Fruit fly (Drosophila melanogaster) whole organism, embryonic: ENCODE measurements around the gene nudC.

Experiments
- ATbp ChIP-seq: fragments of 200-800 bp; sonication (Bioruptor generic); optimal IDR thresholded peaks from 2 replicates; lab custom pipeline; 2017; ENCODE audit warnings: missing biosample characterization, mild to moderate bottlenecking, missing genetic modification characterization, missing genetic modification reagents
- Blimp-1 ChIP-seq: fragments of 200-800 bp; sonication (Bioruptor generic); optimal IDR thresholded peaks from 3 replicates; lab custom pipeline; 2018; ENCODE audit warnings: missing biosample characterization, missing genetic modification characterization, mild to moderate bottlenecking, moderate library complexity, missing genetic modification reagents
- CG11398 ChIP-seq: fragments of 200-800 bp; sonication (Bioruptor generic); optimal IDR thresholded peaks from 2 replicates; lab custom pipeline; 2016; ENCODE audit warnings: missing biosample characterization, missing genetic modification characterization
- CG14860 ChIP-seq: fragments of 200-800 bp; sonication (Bioruptor generic); IDR thresholded peaks from 3 replicates; pipeline ENCODE4 v1.3.6; 2022; ENCODE audit warnings: missing biosample characterization, missing genetic modification characterization; ENCODE audit not compliant: partially characterized antibody
- CG15011 ChIP-seq: fragments of 200-800 bp; sonication (Bioruptor generic); optimal IDR thresholded peaks from 3 replicates; lab custom pipeline; 2018; ENCODE audit warnings: missing biosample characterization, mild to moderate bottlenecking, missing genetic modification characterization
- CG17359 ChIP-seq: fragments of 200-800 bp; sonication (Bioruptor generic); optimal IDR thresholded peaks from 3 replicates; lab custom pipeline; 2018; ENCODE audit warnings: missing biosample characterization, mild to moderate bottlenecking, missing genetic modification characterization, moderate library complexity
- CG17568 ChIP-seq: fragments of 200-800 bp; sonication (Bioruptor generic); optimal IDR thresholded peaks from 2 replicates; lab custom pipeline; 2018; ENCODE audit warnings: missing biosample characterization, mild to moderate bottlenecking, missing genetic modification characterization, moderate library complexity
- CG18476 ChIP-seq: fragments of 200-800 bp; sonication (Bioruptor generic); optimal IDR thresholded peaks from 2 replicates; lab custom pipeline; 2016; ENCODE audit warnings: missing biosample characterization, mild to moderate bottlenecking, missing genetic modification characterization
- CG18599 ChIP-seq: fragments of 200-800 bp; sonication (Bioruptor generic); optimal IDR thresholded peaks from 3 replicates; lab custom pipeline; 2017; ENCODE audit warnings: missing biosample characterization, missing genetic modification characterization, mild to moderate bottlenecking, moderate library complexity, missing genetic modification reagents
- CG2120 ChIP-seq: fragments of 200-800 bp; sonication (Bioruptor generic); optimal IDR thresholded peaks from 3 replicates; lab custom pipeline; 2016; ENCODE audit warnings: missing biosample characterization, missing genetic modification characterization
- CG2875 ChIP-seq: fragments of 200-800 bp; sonication (Bioruptor generic); optimal IDR thresholded peaks from 2 replicates; lab custom pipeline; 2017; ENCODE audit warnings: missing biosample characterization, mild to moderate bottlenecking, missing genetic modification characterization, missing genetic modification reagents
- CG30403 ChIP-seq: fragments of 200-800 bp; sonication (Bioruptor generic); optimal IDR thresholded peaks from 3 replicates; lab custom pipeline; 2016; ENCODE audit warnings: missing biosample characterization, missing genetic modification characterization
- CG3281 ChIP-seq: fragments of 200-800 bp; sonication (Bioruptor generic); optimal IDR thresholded peaks from 3 replicates; lab custom pipeline; 2017; ENCODE audit warnings: missing biosample characterization, mild to moderate bottlenecking, missing genetic modification characterization
- CG33557 ChIP-seq: fragments of 200-800 bp; sonication (Bioruptor generic); optimal IDR thresholded peaks from 2 replicates; lab custom pipeline; 2019; ENCODE audit warnings: missing biosample characterization, mild to moderate bottlenecking, missing genetic modification characterization, moderate library complexity
- CG34224 ChIP-seq: fragments of 200-800 bp; sonication (Bioruptor generic); IDR thresholded peaks from 3 replicates; pipeline ENCODE4 v1.3.6; 2022; ENCODE audit warnings: missing biosample characterization, missing genetic modification characterization; ENCODE audit not compliant: partially characterized antibody
- CG6683 ChIP-seq: fragments of 200-800 bp; sonication (Bioruptor generic); optimal IDR thresholded peaks from 2 replicates; lab custom pipeline; 2017; ENCODE audit warnings: missing biosample characterization, mild to moderate bottlenecking, missing genetic modification characterization, missing genetic modification reagents
- CG7987 ChIP-seq: fragments of 200-800 bp; sonication (Bioruptor generic); optimal IDR thresholded peaks from 2 replicates; lab custom pipeline; 2018; ENCODE audit warnings: missing biosample characterization, mild to moderate bottlenecking, missing genetic modification characterization, moderate library complexity
- CG8359 ChIP-seq: fragments of 200-800 bp; sonication (Bioruptor generic); optimal IDR thresholded peaks from 2 replicates; lab custom pipeline; 2017; ENCODE audit warnings: missing biosample characterization, mild to moderate bottlenecking, missing genetic modification characterization, borderline replicate concordance
- CG9817 ChIP-seq: fragments of 200-800 bp; sonication (Bioruptor generic); optimal IDR thresholded peaks from 2 replicates; lab custom pipeline; 2018; ENCODE audit warnings: missing biosample characterization, mild to moderate bottlenecking, missing genetic modification characterization, moderate library complexity
- CHES-1-like ChIP-seq: fragments of 200-800 bp; sonication (Bioruptor generic); optimal IDR thresholded peaks from 2 replicates; lab custom pipeline; 2016; ENCODE audit warnings: missing biosample characterization, missing genetic modification characterization
- CoRest ChIP-seq: fragments of 200-800 bp; sonication (Bioruptor generic); optimal IDR thresholded peaks from 3 replicates; lab custom pipeline; 2018; ENCODE audit warnings: missing biosample characterization, mild to moderate bottlenecking, missing genetic modification characterization, moderate library complexity
- Elba2 ChIP-seq: fragments of 200-800 bp; sonication (Bioruptor generic); optimal IDR thresholded peaks from 3 replicates; lab custom pipeline; 2016; ENCODE audit warnings: missing biosample characterization, missing genetic modification characterization
- Fer1 ChIP-seq: fragments of 200-800 bp; sonication (Bioruptor generic); optimal IDR thresholded peaks from 2 replicates; lab custom pipeline; 2017; ENCODE audit warnings: missing biosample characterization, mild to moderate bottlenecking, missing genetic modification characterization
- Fer2 ChIP-seq: fragments of 200-800 bp; sonication (Bioruptor generic); optimal IDR thresholded peaks from 2 replicates; lab custom pipeline; 2018; ENCODE audit warnings: missing biosample characterization, mild to moderate bottlenecking, missing genetic modification characterization, moderate library complexity
- Hr39 ChIP-seq: fragments of >200 bp; optimal IDR thresholded peaks from 2 replicates; lab custom pipeline; 2017
- Hr51 ChIP-seq, 2 experiments: fragments of 200-800 bp; sonication (Bioruptor generic); optimal IDR thresholded peaks; 2 replicates in 1 of 2; 3 replicates in 1 of 2; lab custom pipeline; 2016 to 2018; ENCODE audit warnings: missing biosample characterization in 2 of 2, missing genetic modification characterization in 2 of 2, mild to moderate bottlenecking in 1 of 2, moderate library complexity in 1 of 2
- Neu2 ChIP-seq: fragments of 200-800 bp; sonication (Bioruptor generic); optimal IDR thresholded peaks from 3 replicates; lab custom pipeline; 2016; ENCODE audit warnings: missing biosample characterization, missing genetic modification characterization, borderline replicate concordance
- bowl ChIP-seq: fragments of 200-800 bp; sonication (Bioruptor generic); IDR thresholded peaks from 2 replicates; pipeline ENCODE4 v1.3.6; 2022; ENCODE audit warnings: missing biosample characterization, missing genetic modification characterization
- cato ChIP-seq: fragments of 200-800 bp; sonication (Bioruptor generic); optimal IDR thresholded peaks from 2 replicates; lab custom pipeline; 2016; ENCODE audit warnings: missing biosample characterization, missing genetic modification characterization, borderline replicate concordance
- chinmo ChIP-seq: fragments of 200-800 bp; sonication (Bioruptor generic); IDR thresholded peaks from 4 replicates; pipeline ENCODE4 v1.3.6; 2022; ENCODE audit warnings: missing biosample characterization, missing genetic modification characterization; ENCODE audit not compliant: partially characterized antibody
- fd3F ChIP-seq: fragments of 200-800 bp; sonication (Bioruptor generic); optimal IDR thresholded peaks from 2 replicates; lab custom pipeline; 2018; ENCODE audit warnings: missing biosample characterization, mild to moderate bottlenecking, missing genetic modification characterization, moderate library complexity
- ftz-f1 ChIP-seq: fragments of 200-800 bp; sonication (Bioruptor generic); optimal IDR thresholded peaks from 2 replicates; lab custom pipeline; 2016; ENCODE audit warnings: missing biosample characterization, missing genetic modification characterization
- gro ChIP-seq: fragments of 200-800 bp; sonication (Bioruptor generic); optimal IDR thresholded peaks from 2 replicates; lab custom pipeline; 2016; ENCODE audit warnings: missing biosample characterization, missing genetic modification characterization
- hkb ChIP-seq, 2 experiments: fragments of 200-800 bp in 1 of 2; fragments of >200 bp in 1 of 2; sonication (Bioruptor generic) in 1 of 2; IDR thresholded peaks in 1 of 2; optimal IDR thresholded peaks in 1 of 2; 2 replicates each; pipeline versions ENCODE4 v1.3.6 to Lab custom; 2017 to 2022; ENCODE audit warnings: missing biosample characterization in 1 of 2, missing genetic modification characterization in 1 of 2
- kni ChIP-seq: fragments of 200-800 bp; sonication (Bioruptor generic); optimal IDR thresholded peaks from 3 replicates; lab custom pipeline; 2017; ENCODE audit warnings: mild to moderate bottlenecking, missing biosample characterization, missing genetic modification reagents, missing genetic modification characterization
- lilli ChIP-seq: fragments of 200-800 bp; sonication (Bioruptor generic); optimal IDR thresholded peaks from 3 replicates; lab custom pipeline; 2016; ENCODE audit warnings: missing biosample characterization, missing genetic modification characterization
- nerfin-1 ChIP-seq: fragments of 200-800 bp; sonication (Bioruptor generic); optimal IDR thresholded peaks from 3 replicates; lab custom pipeline; 2019; ENCODE audit warnings: missing biosample characterization, mild to moderate bottlenecking, missing genetic modification characterization, moderate library complexity
- nmo ChIP-seq: fragments of 200-800 bp; sonication (Bioruptor generic); optimal IDR thresholded peaks from 2 replicates; lab custom pipeline; 2018; ENCODE audit warnings: missing biosample characterization, mild to moderate bottlenecking, missing genetic modification characterization, moderate library complexity
- rib ChIP-seq: fragments of 200-800 bp; sonication (Bioruptor generic); IDR thresholded peaks from 2 replicates; pipeline ENCODE4 v1.3.6; 2022; ENCODE audit warnings: missing biosample characterization, missing genetic modification characterization
- row ChIP-seq: fragments of 200-800 bp; sonication (Bioruptor generic); IDR thresholded peaks from 3 replicates; pipeline ENCODE4 v1.3.6; 2022; ENCODE audit warnings: missing biosample characterization, missing genetic modification characterization
- salm ChIP-seq: fragments of 200-800 bp; sonication (Bioruptor generic); optimal IDR thresholded peaks from 2 replicates; lab custom pipeline; 2018; ENCODE audit warnings: missing biosample characterization, mild to moderate bottlenecking, missing genetic modification characterization
- sqz ChIP-seq: fragments of 200-800 bp; sonication (Bioruptor generic); optimal IDR thresholded peaks from 3 replicates; lab custom pipeline; 2018; ENCODE audit warnings: missing biosample characterization, mild to moderate bottlenecking, missing genetic modification characterization
- tll ChIP-seq, 2 experiments: fragments of 200-800 bp in 1 of 2; fragments of >200 bp in 1 of 2; sonication (Bioruptor generic) in 1 of 2; optimal IDR thresholded peaks; 2 replicates each; lab custom pipeline; 2017 to 2019; ENCODE audit warnings: missing biosample characterization in 2 of 2, missing genetic modification characterization in 2 of 2, mild to moderate bottlenecking in 1 of 2, moderate library complexity in 1 of 2
- tup ChIP-seq: fragments of 200-800 bp; sonication (Bioruptor generic); optimal IDR thresholded peaks from 2 replicates; lab custom pipeline; 2016; ENCODE audit warnings: missing biosample characterization, mild to moderate bottlenecking, missing genetic modification characterization, moderate library complexity

The nudC gene

DNA sequence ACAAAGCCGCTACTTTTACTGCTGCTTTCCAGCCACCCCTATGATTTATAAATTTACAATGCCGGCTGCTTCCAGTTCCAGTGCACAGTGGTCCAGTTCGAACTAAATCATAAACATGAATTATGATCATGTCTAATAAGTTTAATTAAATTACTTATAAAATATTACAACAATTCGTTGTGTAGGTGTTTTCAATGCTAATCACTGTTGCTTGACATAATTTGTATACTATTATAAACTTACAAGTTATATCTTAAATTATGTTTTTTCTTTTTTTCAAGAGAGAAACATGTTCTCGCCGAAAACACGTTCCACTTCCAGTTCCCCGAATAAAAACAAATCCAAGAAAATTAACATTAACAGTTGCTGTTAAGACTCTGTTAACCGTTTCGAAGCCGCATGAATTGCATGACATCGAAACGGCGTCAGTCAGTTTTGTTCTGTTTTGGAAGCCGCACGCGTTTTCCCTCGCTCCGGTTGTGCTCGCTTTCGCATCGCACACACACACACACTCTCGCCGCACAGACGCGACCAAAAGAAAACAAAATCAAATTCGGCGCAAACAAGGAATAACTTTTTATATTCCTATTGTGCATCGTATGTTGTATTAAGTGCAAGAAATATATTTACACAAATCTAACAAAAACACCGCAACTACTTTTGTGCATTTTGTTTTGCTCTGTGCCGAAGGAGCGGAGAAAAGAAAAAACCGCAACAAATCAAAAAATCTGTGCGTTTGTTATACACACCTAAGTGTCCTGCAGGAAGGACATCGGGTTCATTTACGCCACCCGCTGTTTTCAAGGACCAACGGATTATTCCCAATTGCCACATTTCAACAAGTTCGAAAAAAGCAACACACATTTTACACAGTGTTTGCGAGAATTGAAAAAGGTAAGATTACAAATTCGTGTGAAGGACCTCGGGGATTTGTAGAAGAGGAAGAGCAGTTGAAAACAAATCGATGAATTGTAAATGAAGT, 38.9 kb upstream of the nudC start, which contains the start of gene Nrt (continued):
- TF ChIP-seq CG33557 (GFP tag; lab: Kevin White, UChicago): peak; percentile 66
- no peak for TF ChIP-seq cato
- TF ChIP-seq tup (GFP tag; lab: Kevin White, UChicago): peak; percentile 11
- TF ChIP-seq Elba2: peak; percentile 95
- peak; percentile 78 for TF ChIP-seq Blimp-1 (GFP tag; lab: Kevin White, UChicago)
- peak; percentile 9 for TF ChIP-seq kni
- peak; percentile 65 for TF ChIP-seq ATbp (GFP tag; lab: Kevin White, UChicago)
- peak; percentile 82 for TF ChIP-seq Fer1 (GFP tag; lab: Kevin White, UChicago)
- TF ChIP-seq Hr39 (lab: Kevin White, UChicago): no peak
- TF ChIP-seq CoRest (tag; lab: Kevin White, UChicago): peak; percentile 69
- peak; percentile 27 for TF ChIP-seq CG2875 (GFP tag; lab: Kevin White, UChicago)
- peak; percentile 25; the same call in 1 of the 3 replicates for TF ChIP-seq CG34224
- TF ChIP-seq nerfin-1 (tag; lab: Kevin White, UChicago): peak; percentile 57
- peak; percentile 87 for TF ChIP-seq row (GFP tag; lab: Robert Waterston, UW)
- no peak for TF ChIP-seq CG11398 (GFP tag; lab: Kevin White, UChicago)
- TF ChIP-seq chinmo: peak; percentile 88
- peak; percentile 77 for TF ChIP-seq CG17568 (GFP tag; lab: Kevin White, UChicago)
- TF ChIP-seq hkb (optimal IDR thresholded peaks at IDR 0.05; lab: Kevin White, UChicago): no peak
- peak; percentile 79 for TF ChIP-seq hkb (GFP tag; IDR thresholded peaks at IDR 0.05; lab: Robert Waterston, UW)
- peak; percentile 67 for TF ChIP-seq salm (tag; lab: Kevin White, UChicago)
- TF ChIP-seq CG6683 (GFP tag; lab: Kevin White, UChicago): peak; percentile 69
- TF ChIP-seq CG15011 (GFP tag; lab: Kevin White, UChicago): peak; percentile 58
- TF ChIP-seq CG7987 (GFP tag; lab: Kevin White, UChicago): peak; percentile 25
- peak; percentile 28 for TF ChIP-seq Fer2 (tag; lab: Kevin White, UChicago)
- TF ChIP-seq rib (GFP tag; lab: Robert Waterston, UW): 0 out of 2 replicates have a peak, but pooled peaks have one; percentile 23
- peak in 1 of 2 experiments; percentile 72 for TF ChIP-seq tll (GFP tag; optimal IDR thresholded peaks at IDR 0.05; lab: Kevin White, UChicago)
- peak; percentile 83 for TF ChIP-seq CG18599 (GFP tag; lab: Kevin White, UChicago)
- peak; percentile 63 for TF ChIP-seq CG30403 (GFP tag; lab: Kevin White, UChicago)
- TF ChIP-seq fd3F (GFP tag; lab: Kevin White, UChicago): peak; percentile 27
- TF ChIP-seq CG17359: peak; percentile 74
- 0 out of 2 replicates have a peak, but pooled peaks have one; percentile 10 for TF ChIP-seq bowl
- TF ChIP-seq sqz (GFP tag; lab: Kevin White, UChicago): peak; percentile 72
- TF ChIP-seq Hr51 (GFP tag; optimal IDR thresholded peaks at IDR 0.05; lab: Kevin White, UChicago): peak in 1 of 2 experiments; percentile 84
- TF ChIP-seq gro: no peak
- TF ChIP-seq CG3281 (GFP tag; lab: Kevin White, UChicago): peak; percentile 70
- peak; percentile 72 for TF ChIP-seq CG18476
- TF ChIP-seq CHES-1-like: peak; percentile 7
- TF ChIP-seq Neu2 (GFP tag; lab: Kevin White, UChicago): peak; percentile 29
- TF ChIP-seq CG14860 (GFP tag; lab: Robert Waterston, UW): peak; percentile 22; the same call in 1 of the 3 replicates
- TF ChIP-seq ftz-f1 (GFP tag; lab: Kevin White, UChicago): no peak
- peak; percentile 47 for TF ChIP-seq CG9817
- peak; percentile 54 for TF ChIP-seq CG2120 (GFP tag; lab: Kevin White, UChicago)
- TF ChIP-seq lilli (GFP tag; lab: Kevin White, UChicago): peak; percentile 31
- TF ChIP-seq CG8359 (GFP tag; lab: Kevin White, UChicago): peak; percentile 6
- peak; percentile 37 for TF ChIP-seq nmo (GFP tag; lab: Kevin White, UChicago)
